Comparison of ENCODE assay signal across 2 fruit fly cellular contexts in genomic region chr3R:9416951-9417350, dm6.
TF ChIP-seq lines count a peak whose summit lies in the region.

No protein-coding gene starts in this region.

- TF ChIP-seq CTCF in whole organism, embryonic (GFP tag; optimal IDR thresholded peaks at IDR 0.05; lab: Kevin White, UChicago), result no peak

TF ChIP-seq in whole organism, adult, 20 proteins besides CTCF, POLR2A, EP300 and RAD21:
- TF ChIP-seq tj (GFP tag; optimal IDR thresholded peaks at IDR 0.05; lab: Kevin White, UChicago) (no peak), Hr96 (GFP tag; optimal IDR thresholded peaks at IDR 0.05; lab: Kevin White, UChicago) (no peak), kay (GFP tag; lab: Kevin White, UChicago; ENCODE audit: borderline replicate concordance) (peak; percentile 77), CG11617 (GFP tag; optimal IDR thresholded peaks at IDR 0.05; lab: Kevin White, UChicago) (no peak), Mnt (GFP tag; optimal IDR thresholded peaks at IDR 0.05; lab: Kevin White, UChicago) (no peak), CG14711 (tag; optimal IDR thresholded peaks at IDR 0.05; lab: Kevin White, UChicago) (no peak), CG7045 (GFP tag; optimal IDR thresholded peaks at IDR 0.05; lab: Kevin White, UChicago) (no peak), ovo (GFP tag; optimal IDR thresholded peaks at IDR 0.05; lab: Kevin White, UChicago) (no peak)
TF ChIP-seq in whole organism, adult: peak in this region for 1.

TF ChIP-seq in whole organism, embryonic, 481 proteins besides CTCF, POLR2A, EP300 and RAD21:
- TF ChIP-seq CG2875 (GFP tag; optimal IDR thresholded peaks at IDR 0.05; lab: Kevin White, UChicago) (no peak), Hand (GFP tag; optimal IDR thresholded peaks at IDR 0.05; lab: Kevin White, UChicago) (no peak), CG9437 (GFP tag; optimal IDR thresholded peaks at IDR 0.05; lab: Kevin White, UChicago) (peak; percentile 56), crp (GFP tag; optimal IDR thresholded peaks at IDR 0.05; lab: Kevin White, UChicago) (no peak), Poxn (GFP tag; IDR thresholded peaks at IDR 0.05; lab: Robert Waterston, UW) (no peak)

Comparison
In these comparisons a context has a peak if more than half of its experiments do, and no peak if none do; other contexts are left out.
1. Of the 1 proteins assayed by ChIP-seq in both whole organism, embryonic and whole organism, adult: peak only in whole organism, embryonic: none; only in whole organism, adult: kay; in both: none; in neither: 0.